Worm (Caenorhabditis elegans) whole organism, L2 larva: ENCODE results near the gene col-164.

Experiments
- C34F6.9 ChIP-seq: fragments of 150-350 bp; optimal IDR thresholded peaks from 2 replicates; lab custom pipeline; 2014; ENCODE audit warnings: missing biosample characterization, missing genetic modification characterization
- F13H6.1 ChIP-seq: sonication (generic microtip); optimal IDR thresholded peaks from 2 replicates; lab custom pipeline; 2016; ENCODE audit warnings: missing genetic modification characterization, missing compliant biosample characterization
- R02D3.7 ChIP-seq: fragments of 150-350 bp; optimal IDR thresholded peaks from 2 replicates; lab custom pipeline; 2014; ENCODE audit warnings: missing biosample characterization, missing genetic modification characterization
- Y55F3AM.14 ChIP-seq: fragments of 200-800 bp; sonication (Bioruptor generic); optimal IDR thresholded peaks from 2 replicates; lab custom pipeline; 2018; ENCODE audit warnings: mild to moderate bottlenecking, missing genetic modification characterization, missing compliant biosample characterization
- ZK546.5 ChIP-seq: sonication (generic microtip); optimal IDR thresholded peaks from 2 replicates; lab custom pipeline; 2017; ENCODE audit warnings: missing biosample characterization, missing genetic modification characterization
- aly-2 ChIP-seq: fragments of 150-350 bp; optimal IDR thresholded peaks from 2 replicates; lab custom pipeline; 2014; ENCODE audit warnings: missing biosample characterization, missing genetic modification characterization
- ama-1 ChIP-seq: fragments of 150-350 bp; optimal IDR thresholded peaks from 2 replicates; lab custom pipeline; 2018; ENCODE audit warnings: inconsistent platforms
- ceh-16 ChIP-seq: fragments of 150-350 bp; optimal IDR thresholded peaks from 2 replicates; lab custom pipeline; 2014; ENCODE audit warnings: missing biosample characterization, missing genetic modification characterization
- ceh-82 ChIP-seq: fragments of 150-350 bp; optimal IDR thresholded peaks from 2 replicates; lab custom pipeline; 2014; ENCODE audit warnings: missing biosample characterization, missing genetic modification characterization
- crh-2 ChIP-seq: sonication (generic microtip); optimal IDR thresholded peaks from 2 replicates; lab custom pipeline; 2017; ENCODE audit warnings: missing biosample characterization, missing genetic modification characterization
- egl-27 ChIP-seq: sonication (generic microtip); optimal IDR thresholded peaks from 3 replicates; lab custom pipeline; 2017; ENCODE audit warnings: missing biosample characterization, missing genetic modification reagents, missing genetic modification characterization
- elt-3 ChIP-seq: sonication (generic microtip); optimal IDR thresholded peaks from 2 replicates; lab custom pipeline; 2017; ENCODE audit warnings: missing biosample characterization, missing genetic modification characterization
- fos-1 ChIP-seq: fragments of 150-350 bp; optimal IDR thresholded peaks from 2 replicates; lab custom pipeline; 2014; ENCODE audit warnings: missing biosample characterization, missing genetic modification characterization
- gmeb-1 ChIP-seq: fragments of 150-350 bp; optimal IDR thresholded peaks from 2 replicates; lab custom pipeline; 2014; ENCODE audit warnings: missing biosample characterization, missing genetic modification characterization
- lin-11 ChIP-seq: fragments of 150-350 bp; sonication (generic microtip); optimal IDR thresholded peaks from 2 replicates; lab custom pipeline; 2014; ENCODE audit warnings: missing biosample characterization, missing genetic modification characterization, inconsistent platforms, mixed read lengths
- lin-13 ChIP-seq: fragments of 150-350 bp; optimal IDR thresholded peaks from 2 replicates; lab custom pipeline; 2014; ENCODE audit warnings: missing biosample characterization, missing genetic modification reagents, missing genetic modification characterization
- mab-5 ChIP-seq: fragments of 150-350 bp; optimal IDR thresholded peaks from 2 replicates; lab custom pipeline; 2014; ENCODE audit warnings: missing biosample characterization, missing genetic modification characterization
- mbf-1 ChIP-seq: sonication (generic microtip); optimal IDR thresholded peaks from 2 replicates; lab custom pipeline; 2017; ENCODE audit warnings: missing biosample characterization, missing genetic modification characterization
- mdl-1 ChIP-seq, 2 experiments: fragments of 150-350 bp in 1 of 2; sonication (generic microtip) in 1 of 2; optimal IDR thresholded peaks; 2 replicates each; lab custom pipeline; 2017; ENCODE audit warnings: missing biosample characterization in 2 of 2, missing genetic modification characterization in 2 of 2
- nhr-10 ChIP-seq: sonication (generic microtip); optimal IDR thresholded peaks from 2 replicates; lab custom pipeline; 2017; ENCODE audit warnings: missing biosample characterization, missing genetic modification characterization
- nhr-12 ChIP-seq: fragments of 150-350 bp; optimal IDR thresholded peaks from 2 replicates; lab custom pipeline; 2014; ENCODE audit warnings: missing biosample characterization, missing genetic modification characterization
- nhr-129 ChIP-seq: fragments of 150-350 bp; optimal IDR thresholded peaks from 2 replicates; lab custom pipeline; 2014; ENCODE audit warnings: missing biosample characterization, missing genetic modification characterization
- nhr-21 ChIP-seq: fragments of 150-350 bp; optimal IDR thresholded peaks from 2 replicates; lab custom pipeline; 2014; ENCODE audit warnings: missing biosample characterization, missing genetic modification characterization
- nhr-23 ChIP-seq: fragments of 150-350 bp; optimal IDR thresholded peaks from 2 replicates; lab custom pipeline; 2014; ENCODE audit warnings: missing biosample characterization, missing genetic modification reagents, missing genetic modification characterization
- nhr-25 ChIP-seq: fragments of 150-350 bp; sonication (generic microtip); optimal IDR thresholded peaks from 3 replicates; lab custom pipeline; 2014; ENCODE audit warnings: missing biosample characterization, missing genetic modification characterization
- nhr-6 ChIP-seq: fragments of 150-350 bp; optimal IDR thresholded peaks from 2 replicates; lab custom pipeline; 2014; ENCODE audit warnings: missing biosample characterization, missing genetic modification characterization
- peb-1 ChIP-seq: fragments of 150-350 bp; optimal IDR thresholded peaks from 2 replicates; lab custom pipeline; 2014; ENCODE audit warnings: missing biosample characterization, missing genetic modification characterization
- sem-4 ChIP-seq: fragments of 150-350 bp; optimal IDR thresholded peaks from 2 replicates; lab custom pipeline; 2014; ENCODE audit warnings: missing biosample characterization, missing genetic modification reagents, missing genetic modification characterization
- sma-3 ChIP-seq: sonication (generic microtip); optimal IDR thresholded peaks from 2 replicates; lab custom pipeline; 2016; ENCODE audit warnings: missing genetic modification reagents, missing genetic modification characterization, missing compliant biosample characterization
- sma-9 ChIP-seq, 2 experiments: fragments of 150-350 bp in 1 of 2; sonication (generic microtip) in 1 of 2; optimal IDR thresholded peaks; 2 replicates each; lab custom pipeline; 2014 to 2016; ENCODE audit warnings: missing genetic modification characterization in 2 of 2, mild to moderate bottlenecking in 1 of 2, missing biosample characterization in 1 of 2, missing compliant biosample characterization in 1 of 2, missing genetic modification reagents in 1 of 2, moderate library complexity in 1 of 2
- snpc-4 ChIP-seq: fragments of 150-350 bp; optimal IDR thresholded peaks from 2 replicates; lab custom pipeline; 2014; ENCODE audit warnings: missing biosample characterization, missing genetic modification characterization
- unc-39 ChIP-seq: fragments of 150-350 bp; optimal IDR thresholded peaks from 2 replicates; lab custom pipeline; 2014; ENCODE audit warnings: missing biosample characterization, missing genetic modification characterization
- unc-55 ChIP-seq: fragments of 150-350 bp; sonication (generic microtip); optimal IDR thresholded peaks from 3 replicates; lab custom pipeline; 2014; ENCODE audit warnings: missing biosample characterization, missing genetic modification reagents, missing genetic modification characterization
- unc-62 ChIP-seq: fragments of 150-350 bp; optimal IDR thresholded peaks from 2 replicates; lab custom pipeline; 2014; ENCODE audit warnings: missing biosample characterization, missing genetic modification reagents, missing genetic modification characterization
- ztf-1 ChIP-seq: fragments of 200-800 bp; sonication (Bioruptor generic); conservative IDR thresholded peaks from 2 replicates; pipeline ENCODE4 v1.3.6; 2022; ENCODE audit warnings: missing genetic modification characterization, missing compliant biosample characterization
- ztf-11 ChIP-seq: sonication (generic microtip); optimal IDR thresholded peaks from 2 replicates; lab custom pipeline; 2017; ENCODE audit warnings: missing biosample characterization, missing genetic modification characterization
- ztf-4 ChIP-seq: fragments of 150-350 bp; optimal IDR thresholded peaks from 2 replicates; lab custom pipeline; 2014; ENCODE audit warnings: missing biosample characterization, missing genetic modification characterization

col-164 gene

ce11 chrX:2070418-2070996, 22.8 kb upstream of the col-164 start, which contains the start of gene acl-4:
Gene acl-4 (minus strand): TSS chrX:2070444.
- TF ChIP-seq unc-39 (tag; lab: Kevin White, UChicago), result no peak
- TF ChIP-seq peb-1 (tag; lab: Kevin White, UChicago), result no peak
- TF ChIP-seq elt-3 (tag; lab: Kevin White, UChicago), result no peak
- peak; percentile 14 for TF ChIP-seq nhr-129
- TF ChIP-seq R02D3.7 (tag; lab: Kevin White, UChicago), result no peak
- no peak for TF ChIP-seq nhr-12 (tag; lab: Kevin White, UChicago)
- TF ChIP-seq nhr-6 (tag; lab: Kevin White, UChicago), result no peak
- TF ChIP-seq mbf-1 (tag; lab: Kevin White, UChicago), result no peak
- TF ChIP-seq ztf-1 (GFP tag; lab: Robert Waterston, UW), result no peak
- no peak for TF ChIP-seq Y55F3AM.14 (GFP tag; lab: Kevin White, UChicago)
- TF ChIP-seq ama-1 (lab: Kevin White, UChicago), result no peak
- TF ChIP-seq nhr-25 (tag; lab: Kevin White, UChicago), result no peak
- TF ChIP-seq sma-9 (GFP tag; optimal IDR thresholded peaks at IDR 0.05; lab: Kevin White, UChicago), result no peak
- no peak for TF ChIP-seq sma-9 (tag; optimal IDR thresholded peaks at IDR 0.05; lab: Kevin White, UChicago)
- TF ChIP-seq unc-55 (GFP tag; lab: Kevin White, UChicago), result no peak
- no peak for TF ChIP-seq sem-4 (tag; lab: Kevin White, UChicago)
- TF ChIP-seq fos-1 (tag; lab: Kevin White, UChicago), result peak; percentile 14

ce11 chrX:2071392-2072001, 21.8 kb upstream of the col-164 start:
- TF ChIP-seq ceh-16 (tag; lab: Kevin White, UChicago) (peak; percentile 54), sma-3 (GFP tag; lab: Kevin White, UChicago) (peak; percentile 62), aly-2 (tag; lab: Kevin White, UChicago) (no peak), sem-4 (tag; lab: Kevin White, UChicago) (peak; percentile 50), sma-9 (GFP tag; optimal IDR thresholded peaks at IDR 0.05; lab: Kevin White, UChicago) (peak; percentile 79), sma-9 (tag; optimal IDR thresholded peaks at IDR 0.05; lab: Kevin White, UChicago) (no peak), nhr-6 (tag; lab: Kevin White, UChicago) (no peak), nhr-23 (no peak), nhr-129 (peak; percentile 87), unc-55 (GFP tag; lab: Kevin White, UChicago) (peak; percentile 72), nhr-12 (tag; lab: Kevin White, UChicago) (no peak), F13H6.1 (tag; lab: Kevin White, UChicago) (peak; percentile 73), nhr-25 (tag; lab: Kevin White, UChicago) (peak; percentile 86), fos-1 (tag; lab: Kevin White, UChicago) (peak; percentile 37), mdl-1 (tag; optimal IDR thresholded peaks at IDR 0.05; lab: Kevin White, UChicago) (peak; percentile 64 to 87), egl-27 (tag; lab: Kevin White, UChicago) (no peak), Y55F3AM.14 (GFP tag; lab: Kevin White, UChicago) (peak; percentile 2), nhr-10 (peak; percentile 37), C34F6.9 (tag; lab: Kevin White, UChicago) (peak; percentile 88), ztf-11 (tag; lab: Kevin White, UChicago) (no peak), snpc-4 (tag; lab: Kevin White, UChicago) (peak; percentile 48), ztf-4 (tag; lab: Kevin White, UChicago) (peak; percentile 42), unc-39 (tag; lab: Kevin White, UChicago) (no peak), ama-1 (lab: Kevin White, UChicago) (peak; percentile 15), lin-11 (tag; lab: Kevin White, UChicago) (peak; percentile 77), gmeb-1 (tag; lab: Kevin White, UChicago) (peak; percentile 52), lin-13 (GFP tag; lab: Kevin White, UChicago) (peak; percentile 34), nhr-21 (peak; percentile 30), crh-2 (peak; percentile 75), ZK546.5 (tag; lab: Kevin White, UChicago) (no peak), unc-62 (no peak), ceh-82 (tag; lab: Kevin White, UChicago) (no peak), mab-5 (tag; lab: Kevin White, UChicago) (peak; percentile 68)

- TF ChIP-seq ztf-4 (tag; lab: Kevin White, UChicago) (no peak), fos-1 (tag; lab: Kevin White, UChicago) (peak; percentile 1)
Measured at ce11 chrX:2074055-2074454, 19.2 kb upstream of the col-164 start, which contains the start of gene txdc-12.2. Gene txdc-12.2 (plus strand): TSS chrX:2074450.
